Worm (Caenorhabditis elegans): ENCODE data around the gene arrd-2.

The arrd-2 gene

DNA sequence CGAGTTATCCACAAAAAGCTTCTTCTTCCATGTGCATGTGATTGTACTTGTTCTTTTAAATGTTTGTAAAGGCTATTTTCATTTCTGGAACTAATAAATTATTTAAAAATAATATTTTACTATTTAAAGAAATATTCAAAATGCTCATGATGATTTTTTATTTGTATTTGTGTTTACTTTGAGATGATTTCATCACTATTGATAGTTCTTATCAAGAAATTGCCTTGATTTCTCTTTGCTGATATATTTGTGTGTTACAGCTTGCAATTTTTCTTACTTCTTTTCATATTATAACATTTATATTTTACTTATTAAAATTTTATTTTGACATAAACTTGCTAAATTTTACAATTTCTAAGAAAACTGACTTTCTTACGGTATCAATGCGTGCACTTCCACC, 29.4 kb upstream of the arrd-2 start:
- TF ChIP-seq C34B4.2 (tag; optimal IDR thresholded peaks at IDR 0.05) (no peak), dsc-1 (tag; optimal IDR thresholded peaks at IDR 0.05) (no peak), elt-2 (tag; optimal IDR thresholded peaks at IDR 0.05) (peak; percentile 20)

ce11 chrII:9379796-9380195, 27.8 kb upstream of the arrd-2 start, which contains the start of gene srh-48:
TSS of gene srh-48 (plus strand) at chrII:9380096.
- TF ChIP-seq unc-62 (GFP tag; optimal IDR thresholded peaks at IDR 0.05), result no peak
- no peak for TF ChIP-seq xbp-1 (tag; optimal IDR thresholded peaks at IDR 0.05)
- no peak for TF ChIP-seq hpl-2 (GFP tag; optimal IDR thresholded peaks at IDR 0.05)
- TF ChIP-seq hlh-17 (GFP tag; optimal IDR thresholded peaks at IDR 0.05; ENCODE audit: borderline replicate concordance), result no peak
- no peak for TF ChIP-seq ets-5 (GFP tag; IDR thresholded peaks at IDR 0.05)
- no peak for TF ChIP-seq nhr-84 (tag; optimal IDR thresholded peaks at IDR 0.05)
- TF ChIP-seq snpc-4 (tag; optimal IDR thresholded peaks at IDR 0.05), result no peak

DNA sequence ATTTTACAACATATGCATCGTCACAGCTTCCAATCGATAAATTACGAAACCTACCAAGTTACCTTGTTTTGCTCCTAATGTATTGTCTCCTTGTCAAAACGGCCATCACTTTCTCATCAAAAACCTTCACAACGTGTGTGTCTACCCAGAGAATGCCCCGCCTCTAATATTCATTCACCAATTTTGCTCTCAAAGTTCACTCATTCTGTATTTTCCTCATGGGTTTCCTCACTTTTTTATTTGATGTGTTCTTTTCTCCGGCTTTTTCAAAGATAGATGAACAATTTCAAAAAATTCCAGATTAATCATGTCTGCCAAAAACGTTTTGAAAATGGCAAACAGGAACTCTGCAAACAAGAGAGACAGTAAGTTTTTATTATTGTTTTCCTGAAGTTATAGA, 22.3 kb upstream of the arrd-2 start, which contains the start of gene C06C3.7:
Gene C06C3.7, plus strand, starts transcription at position 301 of the 400 bp plus-strand sequence.
- TF ChIP-seq tlp-1 (tag; optimal IDR thresholded peaks at IDR 0.05) (no peak), jun-1 (tag; optimal IDR thresholded peaks at IDR 0.05) (no peak), sup-37 (GFP tag; optimal IDR thresholded peaks at IDR 0.05) (no peak), nhr-237 (tag; optimal IDR thresholded peaks at IDR 0.05) (no peak)

ce11 chrII:9392724-9393123, 14.8 kb upstream of the arrd-2 start, which contains the start of gene lido-17:
TSS of gene lido-17 (minus strand) at chrII:9392824.
- TF ChIP-seq ceh-63 (GFP tag; optimal IDR thresholded peaks at IDR 0.05) (no peak), nhr-76 (tag; optimal IDR thresholded peaks at IDR 0.05) (no peak), elt-2 (tag; optimal IDR thresholded peaks at IDR 0.05) (no peak), nhr-12 (tag; optimal IDR thresholded peaks at IDR 0.05) (no peak), nhr-84 (tag; optimal IDR thresholded peaks at IDR 0.05) (no peak), ceh-88 (GFP tag; IDR thresholded peaks at IDR 0.05) (no peak), efl-3 (GFP tag; optimal IDR thresholded peaks at IDR 0.05) (no peak), efl-1 (optimal IDR thresholded peaks at IDR 0.05) (no peak), efl-1 (GFP tag; optimal IDR thresholded peaks at IDR 0.05 in 1 of 2) (no peak), zag-1 (tag; optimal IDR thresholded peaks at IDR 0.05) (no peak), C34B4.2 (tag; optimal IDR thresholded peaks at IDR 0.05) (no peak), nhr-90 (tag; optimal IDR thresholded peaks at IDR 0.05; ENCODE audit: poor library complexity) (no peak), dsc-1 (tag; optimal IDR thresholded peaks at IDR 0.05) (no peak), sox-4 (tag; optimal IDR thresholded peaks at IDR 0.05) (no peak), fos-1 (tag; optimal IDR thresholded peaks at IDR 0.05) (no peak), unc-86 (tag; optimal IDR thresholded peaks at IDR 0.05) (no peak), mef-2 (tag; optimal IDR thresholded peaks at IDR 0.05) (no peak), lin-35 (GFP tag; optimal IDR thresholded peaks at IDR 0.05) (no peak), tlp-1 (tag; optimal IDR thresholded peaks at IDR 0.05) (no peak)

DNA sequence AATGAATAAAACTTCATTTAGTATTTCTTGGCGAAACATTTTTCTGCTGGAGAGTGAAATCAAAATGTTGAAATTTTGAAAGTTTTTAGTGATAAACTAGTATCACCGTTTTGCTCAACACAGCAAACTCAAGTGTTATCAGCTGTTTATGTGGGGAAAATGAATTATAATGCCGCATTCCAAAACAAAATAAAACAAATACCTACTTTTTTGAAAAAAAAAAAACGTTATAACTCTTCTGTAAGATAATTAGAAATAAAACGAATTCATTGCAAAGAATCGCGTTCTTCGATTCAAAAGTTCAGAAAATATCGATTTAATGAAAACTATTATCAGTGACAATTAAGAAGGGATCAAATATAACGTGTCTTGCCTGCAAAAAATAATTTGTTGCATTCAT, 10.1 kb upstream of the arrd-2 start, which contains the start of gene Y51B9A.9:
Gene Y51B9A.9, minus strand, starts transcription at position 101 of the 400 bp plus-strand sequence.
- TF ChIP-seq egl-27 (tag; optimal IDR thresholded peaks at IDR 0.05) (no peak), elt-2 (tag; optimal IDR thresholded peaks at IDR 0.05) (peak; percentile 3)

DNA sequence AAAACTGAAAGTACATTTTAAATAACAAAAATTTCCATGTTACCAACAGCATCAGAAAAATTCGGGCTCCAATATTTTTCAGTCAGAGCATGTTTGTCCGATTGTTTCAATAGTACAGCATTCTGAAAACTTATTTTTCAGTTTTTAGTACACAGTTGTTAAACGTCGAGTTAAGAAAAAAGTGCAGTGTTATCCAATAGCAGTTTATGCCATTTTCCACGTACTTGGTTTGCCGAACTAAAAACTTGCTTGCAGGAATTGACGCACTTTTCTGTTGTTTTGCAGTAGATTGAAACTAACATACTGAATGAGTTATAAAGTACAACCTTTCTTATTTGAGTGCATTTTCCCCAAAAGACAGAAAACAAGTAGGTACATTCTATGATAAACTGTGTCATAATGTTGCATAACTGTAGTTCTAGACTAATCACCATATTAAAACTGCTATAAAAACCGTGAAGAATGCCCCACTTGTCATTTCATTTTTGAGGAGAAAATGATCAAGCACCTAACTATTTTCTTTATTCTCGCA, 9.1 kb upstream of the arrd-2 start, which contains the start of the genes Y51B9A.14 and Y51B9A.8:
Gene Y51B9A.14, minus strand, starts transcription at position 101 of the 532 bp plus-strand sequence.
Gene Y51B9A.8, plus strand, starts transcription at position 482 of the 532 bp plus-strand sequence.
- TF ChIP-seq snu-23 (GFP tag; optimal IDR thresholded peaks at IDR 0.05) (no peak), grh-1 (GFP tag; IDR thresholded peaks at IDR 0.05) (no peak), lin-39 (tag; optimal IDR thresholded peaks at IDR 0.05) (no peak), pqm-1 (tag; optimal IDR thresholded peaks at IDR 0.05) (no peak), mef-2 (tag; optimal IDR thresholded peaks at IDR 0.05) (no peak), elt-3 (tag; optimal IDR thresholded peaks at IDR 0.05) (no peak), nhr-84 (tag; optimal IDR thresholded peaks at IDR 0.05) (no peak)
